Fruit fly (Drosophila melanogaster) whole organism, pupa: ENCODE measurements around the gene CG33298.

Experiments used
- CG12605 ChIP-seq: fragments of 200-800 bp; sonication (Bioruptor generic); IDR thresholded peaks from 2 replicates; pipeline ENCODE4 v1.3.6; 2022; ENCODE audit warnings: missing biosample characterization, missing genetic modification characterization
- CG13204 ChIP-seq: fragments of 200-800 bp; sonication (Bioruptor generic); optimal IDR thresholded peaks from 2 replicates; lab custom pipeline; 2018; ENCODE audit warnings: missing biosample characterization, mild to moderate bottlenecking, missing genetic modification characterization, moderate library complexity
- CG32121 ChIP-seq: fragments of 200-800 bp; sonication (Bioruptor generic); IDR thresholded peaks from 2 replicates; pipeline ENCODE4 v1.3.6; 2022; ENCODE audit warnings: missing biosample characterization, missing genetic modification characterization
- CG34367 ChIP-seq: fragments of 200-800 bp; sonication (Bioruptor generic); optimal IDR thresholded peaks from 2 replicates; lab custom pipeline; 2018; ENCODE audit warnings: missing biosample characterization, mild to moderate bottlenecking, missing genetic modification characterization
- CG4496 ChIP-seq: fragments of 200-800 bp; sonication (Bioruptor generic); IDR thresholded peaks from 3 replicates; pipeline ENCODE4 v1.3.6; 2022; ENCODE audit warnings: missing biosample characterization, missing genetic modification characterization
- CG8159 ChIP-seq: fragments of 200-800 bp; sonication (Bioruptor generic); optimal IDR thresholded peaks from 3 replicates; lab custom pipeline; 2018; ENCODE audit warnings: missing biosample characterization, mild to moderate bottlenecking, missing genetic modification characterization, moderate library complexity
- D1 ChIP-seq: fragments of 200-800 bp; sonication (Bioruptor generic); optimal IDR thresholded peaks from 2 replicates; lab custom pipeline; 2018; ENCODE audit warnings: missing biosample characterization, mild to moderate bottlenecking, missing genetic modification characterization, moderate library complexity
- Ets98B ChIP-seq: fragments of 200-800 bp; sonication (Bioruptor generic); IDR thresholded peaks from 2 replicates; pipeline ENCODE4 v1.3.6; 2022; ENCODE audit warnings: missing biosample characterization, missing genetic modification characterization
- Pif1A ChIP-seq: fragments of 200-800 bp; sonication (Bioruptor generic); optimal IDR thresholded peaks from 3 replicates; lab custom pipeline; 2016; ENCODE audit warnings: missing biosample characterization, missing genetic modification characterization
- Pif1B ChIP-seq: fragments of 200-800 bp; sonication (Bioruptor generic); optimal IDR thresholded peaks from 3 replicates; lab custom pipeline; 2016; ENCODE audit warnings: missing biosample characterization, missing genetic modification characterization
- fd96Ca ChIP-seq: fragments of 200-800 bp; sonication (Bioruptor generic); IDR thresholded peaks from 3 replicates; pipeline ENCODE4 v1.3.6; 2022; ENCODE audit warnings: missing biosample characterization, missing genetic modification characterization
- gl ChIP-seq: fragments of 200-800 bp; sonication (Bioruptor generic); optimal IDR thresholded peaks from 2 replicates; lab custom pipeline; 2018; ENCODE audit warnings: missing biosample characterization, mild to moderate bottlenecking, missing genetic modification characterization
- rn ChIP-seq: fragments of 200-800 bp; sonication (Bioruptor generic); IDR thresholded peaks from 2 replicates; pipeline ENCODE4 v1.3.6; 2022; ENCODE audit warnings: missing biosample characterization, missing genetic modification characterization

DNA sequence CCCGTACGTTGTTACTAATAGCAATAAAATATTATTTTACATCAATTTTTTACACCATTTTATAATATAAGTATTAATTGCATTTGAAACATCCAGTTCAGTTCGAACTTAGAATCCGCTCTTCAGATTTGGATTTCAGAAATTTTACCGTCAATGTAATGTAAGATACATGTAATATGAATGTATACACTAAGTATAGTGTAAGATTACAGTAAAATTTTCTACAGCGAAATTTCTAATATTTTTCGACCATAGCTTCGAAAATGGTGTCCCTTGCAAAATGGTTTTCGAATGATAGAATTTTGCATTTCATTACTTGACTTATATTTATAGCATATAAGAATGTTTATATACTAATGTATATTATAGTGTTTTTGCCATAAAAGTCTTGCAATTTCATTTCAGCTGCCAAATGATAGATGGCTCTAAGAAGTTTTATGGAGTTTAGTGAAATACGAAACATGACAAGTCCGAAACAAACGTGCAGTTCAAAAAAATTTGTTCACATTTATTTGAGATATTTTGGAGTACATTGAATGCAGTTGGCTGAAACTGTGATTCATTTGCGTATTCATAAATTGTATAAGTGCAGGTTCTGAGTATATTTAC, 30.7 kb upstream of the CG33298 start:
- TF ChIP-seq CG4496 (GFP tag; lab: Robert Waterston, UW) (no peak), gl (tag; lab: Kevin White, UChicago) (no peak), rn (no peak), D1 (tag; lab: Kevin White, UChicago) (no peak), CG12605 (no peak), CG34367 (tag; lab: Kevin White, UChicago) (no peak), CG13204 (GFP tag; lab: Kevin White, UChicago) (no peak), Ets98B (no peak), CG8159 (tag; lab: Kevin White, UChicago) (no peak), Pif1A (GFP tag; lab: Kevin White, UChicago) (no peak), CG32121 (GFP tag; lab: Robert Waterston, UW) (no peak), fd96Ca (GFP tag; lab: Robert Waterston, UW) (no peak), Pif1B (GFP tag; lab: Kevin White, UChicago) (no peak)
